Worm (Caenorhabditis elegans) whole organism, L4 larva: Measurements from ENCODE around the gene B0244.17.

ENCODE experiments used
- F49E8.2 ChIP-seq: sonication (generic microtip); optimal IDR thresholded peaks from 2 replicates; lab custom pipeline; 2016; ENCODE audit warnings: missing compliant biosample characterization, mild to moderate bottlenecking, missing genetic modification characterization, borderline replicate concordance
- aly-2 ChIP-seq: sonication (generic microtip); optimal IDR thresholded peaks from 2 replicates; lab custom pipeline; 2018; ENCODE audit warnings: missing biosample characterization, missing genetic modification characterization
- ces-1 ChIP-seq: fragments of 150-350 bp; sonication (generic microtip); optimal IDR thresholded peaks from 4 replicates; lab custom pipeline; 2014; ENCODE audit warnings: missing biosample characterization, missing genetic modification reagents, missing genetic modification characterization
- duxl-1 ChIP-seq: sonication (generic microtip); optimal IDR thresholded peaks from 2 replicates; lab custom pipeline; 2016; ENCODE audit warnings: mild to moderate bottlenecking, missing genetic modification characterization, moderate library complexity, missing compliant biosample characterization; ENCODE audit not compliant: poor library complexity
- gei-8 ChIP-seq: fragments of 200-800 bp; sonication (Bioruptor generic); optimal IDR thresholded peaks from 2 replicates; lab custom pipeline; 2018; ENCODE audit warnings: mild to moderate bottlenecking, missing genetic modification characterization, missing compliant biosample characterization
- lin-29 ChIP-seq: fragments of 200-800 bp; sonication (Bioruptor generic); IDR thresholded peaks from 2 replicates; pipeline ENCODE4 v1.3.6; 2022; ENCODE audit warnings: missing genetic modification reagents, missing genetic modification characterization, missing compliant biosample characterization
- mdl-1 ChIP-seq, 2 experiments: fragments of 150-350 bp in 1 of 2; sonication (generic microtip) in 1 of 2; optimal IDR thresholded peaks; 2 replicates each; lab custom pipeline; 2014 to 2017; ENCODE audit warnings: missing biosample characterization in 2 of 2, missing genetic modification characterization in 2 of 2
- mep-1 ChIP-seq: fragments of 150-350 bp; sonication (generic microtip); optimal IDR thresholded peaks from 3 replicates; lab custom pipeline; 2014; ENCODE audit warnings: missing biosample characterization, missing genetic modification characterization
- nhr-41 ChIP-seq: fragments of 200-800 bp; sonication (Bioruptor generic); IDR thresholded peaks from 2 replicates; pipeline ENCODE4 v1.3.6; 2022; ENCODE audit warnings: missing genetic modification reagents, missing genetic modification characterization, missing compliant biosample characterization
- nhr-6 ChIP-seq: fragments of 150-350 bp; optimal IDR thresholded peaks from 2 replicates; lab custom pipeline; 2014; ENCODE audit warnings: missing biosample characterization, missing genetic modification characterization
- nhr-77 ChIP-seq: fragments of 150-350 bp; optimal IDR thresholded peaks from 2 replicates; lab custom pipeline; 2014; ENCODE audit warnings: missing biosample characterization, missing genetic modification characterization
- php-3 ChIP-seq: fragments of 200-800 bp; sonication (Bioruptor generic); IDR thresholded peaks from 2 replicates; pipeline ENCODE4 v1.3.6; 2022; ENCODE audit warnings: missing genetic modification reagents, missing genetic modification characterization, missing compliant biosample characterization
- saeg-2 ChIP-seq: fragments of 200-800 bp; sonication (Bioruptor generic); IDR thresholded peaks from 2 replicates; pipeline ENCODE4 v1.3.6; 2022; ENCODE audit warnings: missing genetic modification reagents, missing genetic modification characterization, missing compliant biosample characterization
- ztf-11 ChIP-seq: fragments of 150-350 bp; optimal IDR thresholded peaks from 2 replicates; lab custom pipeline; 2014; ENCODE audit warnings: missing biosample characterization, missing genetic modification characterization

DNA sequence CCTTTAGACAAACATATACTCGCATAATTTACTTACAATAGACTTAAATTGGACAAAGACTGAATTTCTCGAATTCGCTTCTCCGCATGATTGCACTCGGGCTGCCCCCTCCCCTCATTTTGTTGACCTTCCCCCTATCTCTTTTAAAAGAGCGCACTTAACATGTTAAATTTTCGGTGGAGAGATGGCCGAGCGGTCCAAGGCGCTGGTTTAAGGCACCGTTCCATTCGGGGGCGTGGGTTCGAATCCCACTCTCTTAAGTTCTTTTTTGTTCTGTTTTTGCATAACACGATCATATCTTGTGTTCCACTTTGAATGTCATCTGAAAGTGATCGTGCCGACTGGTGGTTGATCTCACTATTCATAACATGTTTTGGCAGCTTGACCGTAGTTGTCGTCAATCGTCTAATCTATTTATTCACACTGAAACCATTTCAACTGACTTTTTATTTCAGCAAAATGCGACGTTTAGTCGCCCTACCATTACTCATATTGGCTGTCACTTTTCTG is 36.8 kb downstream of the B0244.17 start, which contains the start of gene cutl-23:
- TF ChIP-seq ztf-11 (tag; lab: Kevin White, UChicago) (no peak), php-3 (GFP tag; lab: Robert Waterston, UW) (no peak), nhr-41 (GFP tag; lab: Robert Waterston, UW) (no peak), nhr-77 (tag; lab: Kevin White, UChicago) (no peak), lin-29 (GFP tag; lab: Robert Waterston, UW) (no peak), mdl-1 (tag; optimal IDR thresholded peaks at IDR 0.05; lab: Kevin White, UChicago) (no peak), F49E8.2 (tag; lab: Kevin White, UChicago) (no peak), saeg-2 (GFP tag; lab: Robert Waterston, UW) (no peak), ces-1 (no peak), aly-2 (tag; lab: Kevin White, UChicago) (no peak), duxl-1 (tag; lab: Kevin White, UChicago) (no peak), mep-1 (no peak), nhr-6 (no peak), gei-8 (GFP tag; lab: Kevin White, UChicago) (no peak)
